Worm (Caenorhabditis elegans) whole organism, mixed stage, embryonic: Measurements from ENCODE around the gene tag-266.

Experiments used
- M03D4.4 ChIP-seq: sonication (generic microtip); optimal IDR thresholded peaks from 2 replicates; lab custom pipeline; 2017; ENCODE audit warnings: mild to moderate bottlenecking, missing genetic modification characterization, missing compliant biosample characterization
- blmp-1 ChIP-seq: fragments of 150-350 bp; optimal IDR thresholded peaks from 2 replicates; lab custom pipeline; 2014; ENCODE audit warnings: missing biosample characterization, missing genetic modification characterization
- ceh-39 ChIP-seq: fragments of 150-350 bp; optimal IDR thresholded peaks from 2 replicates; lab custom pipeline; 2014; ENCODE audit warnings: missing biosample characterization, missing genetic modification characterization
- ceh-43 ChIP-seq: fragments of 200-800 bp; sonication (Bioruptor generic); optimal IDR thresholded peaks from 2 replicates; lab custom pipeline; 2018; ENCODE audit warnings: mild to moderate bottlenecking, missing genetic modification characterization, moderate library complexity, missing compliant biosample characterization
- ceh-83 ChIP-seq: fragments of 200-800 bp; sonication (Bioruptor generic); optimal IDR thresholded peaks from 2 replicates; lab custom pipeline; 2018; ENCODE audit warnings: mild to moderate bottlenecking, missing genetic modification characterization, missing compliant biosample characterization
- ces-1 ChIP-seq: fragments of 150-350 bp; optimal IDR thresholded peaks from 2 replicates; lab custom pipeline; 2014; ENCODE audit warnings: missing biosample characterization, missing genetic modification reagents, missing genetic modification characterization
- cnd-1 ChIP-seq: fragments of 200-800 bp; sonication (Bioruptor generic); optimal IDR thresholded peaks from 2 replicates; lab custom pipeline; 2018; ENCODE audit warnings: mild to moderate bottlenecking, missing genetic modification characterization, missing compliant biosample characterization
- drap-1 ChIP-seq: fragments of 200-800 bp; sonication (Bioruptor generic); optimal IDR thresholded peaks from 3 replicates; lab custom pipeline; 2018; ENCODE audit warnings: mild to moderate bottlenecking, missing genetic modification characterization, missing compliant biosample characterization
- elt-1 ChIP-seq: sonication (generic microtip); optimal IDR thresholded peaks from 2 replicates; lab custom pipeline; 2017; ENCODE audit warnings: missing genetic modification characterization, mild to moderate bottlenecking, missing compliant biosample characterization, antibody characterized with exemption, moderate library complexity, borderline replicate concordance; ENCODE audit not compliant: insufficient read depth
- elt-3 ChIP-seq: fragments of 150-350 bp; optimal IDR thresholded peaks from 2 replicates; lab custom pipeline; 2014; ENCODE audit warnings: missing biosample characterization, missing genetic modification characterization
- flh-1 ChIP-seq: fragments of 200-800 bp; sonication (Bioruptor generic); optimal IDR thresholded peaks from 2 replicates; lab custom pipeline; 2018; ENCODE audit warnings: mild to moderate bottlenecking, missing genetic modification characterization, moderate library complexity, missing compliant biosample characterization
- hlh-1 ChIP-seq: fragments of 150-350 bp; optimal IDR thresholded peaks from 2 replicates; lab custom pipeline; 2014; ENCODE audit warnings: missing biosample characterization, missing genetic modification reagents, missing genetic modification characterization
- lin-32 ChIP-seq: fragments of 200-800 bp; sonication (Bioruptor generic); optimal IDR thresholded peaks from 2 replicates; lab custom pipeline; 2018; ENCODE audit warnings: mild to moderate bottlenecking, missing genetic modification characterization, missing compliant biosample characterization
- lsy-2 ChIP-seq: fragments of 150-350 bp; optimal IDR thresholded peaks from 2 replicates; lab custom pipeline; 2014; ENCODE audit warnings: missing biosample characterization, missing genetic modification characterization
- mab-5 ChIP-seq: fragments of 150-350 bp; optimal IDR thresholded peaks from 2 replicates; lab custom pipeline; 2014; ENCODE audit warnings: missing biosample characterization, missing genetic modification characterization
- mep-1 ChIP-seq: fragments of 150-350 bp; optimal IDR thresholded peaks from 2 replicates; lab custom pipeline; 2017; ENCODE audit warnings: missing biosample characterization, missing genetic modification reagents, missing genetic modification characterization, inconsistent platforms
- mls-2 ChIP-seq: sonication (generic microtip); optimal IDR thresholded peaks from 2 replicates; lab custom pipeline; 2016; ENCODE audit warnings: mild to moderate bottlenecking, missing genetic modification characterization, moderate library complexity, missing compliant biosample characterization
- nhr-2 ChIP-seq: fragments of 150-350 bp; optimal IDR thresholded peaks from 2 replicates; lab custom pipeline; 2014; ENCODE audit warnings: missing biosample characterization, missing genetic modification characterization
- nhr-237 ChIP-seq: fragments of 150-350 bp; optimal IDR thresholded peaks from 2 replicates; lab custom pipeline; 2014; ENCODE audit warnings: missing biosample characterization, missing genetic modification characterization
- nhr-28 ChIP-seq: fragments of 150-350 bp; optimal IDR thresholded peaks from 2 replicates; lab custom pipeline; 2014; ENCODE audit warnings: missing biosample characterization, missing genetic modification characterization
- pha-4 ChIP-seq: fragments of 150-350 bp; optimal IDR thresholded peaks from 2 replicates; lab custom pipeline; 2018; ENCODE audit warnings: missing biosample characterization, missing genetic modification reagents, missing genetic modification characterization
- sem-2 ChIP-seq: fragments of 200-800 bp; sonication (Bioruptor generic); optimal IDR thresholded peaks from 2 replicates; lab custom pipeline; 2018; ENCODE audit warnings: mild to moderate bottlenecking, missing genetic modification characterization, missing compliant biosample characterization
- snpc-4 ChIP-seq: fragments of 150-350 bp; optimal IDR thresholded peaks from 2 replicates; lab custom pipeline; 2014; ENCODE audit warnings: missing biosample characterization, missing genetic modification characterization
- sptf-1 ChIP-seq: sonication (generic microtip); optimal IDR thresholded peaks from 2 replicates; lab custom pipeline; 2017; ENCODE audit warnings: mild to moderate bottlenecking, missing genetic modification characterization, moderate library complexity, missing compliant biosample characterization
- tbx-8 ChIP-seq: fragments of 200-800 bp; sonication (Bioruptor generic); optimal IDR thresholded peaks from 2 replicates; lab custom pipeline; 2018; ENCODE audit warnings: mild to moderate bottlenecking, missing genetic modification characterization, moderate library complexity, missing compliant biosample characterization
- unc-120 ChIP-seq: sonication (generic microtip); optimal IDR thresholded peaks from 2 replicates; lab custom pipeline; 2017; ENCODE audit warnings: missing genetic modification characterization, missing compliant biosample characterization; ENCODE audit not compliant: poor library complexity, severe bottlenecking
- unc-39 ChIP-seq: fragments of 150-350 bp; optimal IDR thresholded peaks from 2 replicates; lab custom pipeline; 2014; ENCODE audit warnings: missing biosample characterization, missing genetic modification characterization
- unc-62 ChIP-seq: fragments of 150-350 bp; optimal IDR thresholded peaks from 2 replicates; lab custom pipeline; 2014; ENCODE audit warnings: missing biosample characterization, missing genetic modification reagents, missing genetic modification characterization
- zip-8 ChIP-seq: fragments of 150-350 bp; optimal IDR thresholded peaks from 2 replicates; lab custom pipeline; 2014; ENCODE audit warnings: missing biosample characterization, missing genetic modification characterization
- ztf-11 ChIP-seq: fragments of 150-350 bp; optimal IDR thresholded peaks from 2 replicates; lab custom pipeline; 2014; ENCODE audit warnings: missing biosample characterization, missing genetic modification characterization

Gene tag-266

ce11 chrIII:641759-642158 is 1.7 kb upstream of the tag-266 start, which contains the start of gene W06E11.1:
Gene W06E11.1, plus strand, starts transcription at chrIII:642059.
- no peak for TF ChIP-seq lsy-2
- TF ChIP-seq unc-120 (tag; lab: Kevin White, UChicago), result no peak
- no peak for TF ChIP-seq nhr-28 (tag; lab: Kevin White, UChicago)
- TF ChIP-seq ceh-39, result no peak
- TF ChIP-seq unc-62 (GFP tag; lab: Kevin White, UChicago), result no peak
- TF ChIP-seq nhr-237 (tag; lab: Kevin White, UChicago), result no peak
- TF ChIP-seq mep-1, result no peak
- TF ChIP-seq cnd-1 (tag; lab: Kevin White, UChicago), result no peak
- TF ChIP-seq pha-4 (tag; lab: Kevin White, UChicago), result no peak
- no peak for TF ChIP-seq snpc-4 (tag; lab: Kevin White, UChicago)
- TF ChIP-seq unc-39 (tag; lab: Kevin White, UChicago), result no peak
- TF ChIP-seq sem-2 (GFP tag; lab: Kevin White, UChicago), result no peak
- TF ChIP-seq nhr-2 (tag; lab: Kevin White, UChicago), result no peak
- no peak for TF ChIP-seq mls-2 (tag; lab: Kevin White, UChicago)
- TF ChIP-seq zip-8 (tag; lab: Kevin White, UChicago), result no peak
- TF ChIP-seq, all 35 proteins: peak for 0

- no peak for TF ChIP-seq ceh-39
- no peak for TF ChIP-seq flh-1 (GFP tag; lab: Kevin White, UChicago)
- TF ChIP-seq lsy-2, result no peak
- no peak for TF ChIP-seq tbx-8 (GFP tag; lab: Kevin White, UChicago)
- no peak for TF ChIP-seq hlh-1 (tag; lab: Kevin White, UChicago)
- TF ChIP-seq nhr-2 (tag; lab: Kevin White, UChicago), result no peak
- no peak for TF ChIP-seq drap-1
- no peak for TF ChIP-seq M03D4.4 (tag; lab: Kevin White, UChicago)
- no peak for TF ChIP-seq blmp-1 (tag; lab: Kevin White, UChicago)
- TF ChIP-seq nhr-237 (tag; lab: Kevin White, UChicago), result no peak
- no peak for TF ChIP-seq elt-3 (tag; lab: Kevin White, UChicago)
- TF ChIP-seq lin-32 (GFP tag; lab: Kevin White, UChicago), result no peak
- TF ChIP-seq cnd-1 (tag; lab: Kevin White, UChicago), result no peak
- TF ChIP-seq sem-2 (GFP tag; lab: Kevin White, UChicago), result no peak
- no peak for TF ChIP-seq mab-5 (tag; lab: Kevin White, UChicago)
- no peak for TF ChIP-seq unc-62 (GFP tag; lab: Kevin White, UChicago)
- TF ChIP-seq ceh-83 (GFP tag; lab: Kevin White, UChicago), result no peak
- TF ChIP-seq mep-1, result no peak
- no peak for TF ChIP-seq ces-1
Measured at ce11 chrIII:638319-638718, 1.7 kb downstream of the tag-266 start, which contains the start of gene sbds-1. Gene sbds-1, minus strand, starts transcription at chrIII:638419.

- TF ChIP-seq elt-3 (tag; lab: Kevin White, UChicago) (no peak), ceh-43 (no peak), ces-1 (no peak), tbx-8 (GFP tag; lab: Kevin White, UChicago) (no peak)
Measured at ce11 chrIII:636067-636466, 4.0 kb downstream of the tag-266 start, which contains the start of gene T19C3.7. Gene T19C3.7, minus strand, starts transcription at chrIII:636167.

ce11 chrIII:634618-635017 is 5.4 kb downstream of the tag-266 start, which contains the start of gene fem-2:
Gene fem-2, minus strand, starts transcription at chrIII:634626.
- TF ChIP-seq lsy-2 (no peak), ceh-83 (GFP tag; lab: Kevin White, UChicago) (no peak), ces-1 (peak; percentile 83), sptf-1 (tag; lab: Kevin White, UChicago) (no peak), snpc-4 (tag; lab: Kevin White, UChicago) (no peak)
- TF ChIP-seq, all 35 proteins: peak for 1

- TF ChIP-seq M03D4.4 (tag; lab: Kevin White, UChicago), result no peak
- TF ChIP-seq elt-3 (tag; lab: Kevin White, UChicago), result no peak
- no peak for TF ChIP-seq elt-1 (tag; lab: Kevin White, UChicago)
- no peak for TF ChIP-seq ztf-11 (tag; lab: Kevin White, UChicago)
- TF ChIP-seq, all 35 proteins: peak for 0
Measured at ce11 chrIII:631421-631820, 8.6 kb downstream of the tag-266 start, which contains the start of gene T19C3.6. Gene T19C3.6, minus strand, starts transcription at chrIII:631521.
